Fruit fly (Drosophila melanogaster) whole organism, prepupa: ENCODE results near the gene Adck5.

Source experiments
- CG11294 ChIP-seq: fragments of 200-800 bp; sonication (Bioruptor generic); IDR thresholded peaks from 2 replicates; pipeline ENCODE4 v1.3.6; 2022; ENCODE audit warnings: missing biosample characterization, missing genetic modification characterization
- CG11762 ChIP-seq: fragments of 200-800 bp; sonication (Bioruptor generic); optimal IDR thresholded peaks from 3 replicates; lab custom pipeline; 2016; ENCODE audit warnings: missing biosample characterization, missing genetic modification characterization; ENCODE audit not compliant: insufficient read depth
- CG11902 ChIP-seq: fragments of 200-800 bp; sonication (Bioruptor generic); optimal IDR thresholded peaks from 3 replicates; lab custom pipeline; 2016; ENCODE audit warnings: missing biosample characterization, missing genetic modification characterization
- CG15336 ChIP-seq: fragments of 200-800 bp; sonication (Bioruptor generic); IDR thresholded peaks from 2 replicates; pipeline ENCODE4 v1.3.6; 2022; ENCODE audit warnings: missing biosample characterization, missing genetic modification characterization
- CG1621 ChIP-seq: fragments of 200-800 bp; sonication (Bioruptor generic); optimal IDR thresholded peaks from 3 replicates; lab custom pipeline; 2018; ENCODE audit warnings: missing biosample characterization, mild to moderate bottlenecking, missing genetic modification characterization
- CG34406 ChIP-seq: fragments of 200-800 bp; sonication (Bioruptor generic); optimal IDR thresholded peaks from 3 replicates; lab custom pipeline; 2016; ENCODE audit warnings: missing biosample characterization, missing genetic modification characterization
- CG6276 ChIP-seq: fragments of 200-800 bp; sonication (Bioruptor generic); optimal IDR thresholded peaks from 2 replicates; lab custom pipeline; 2017; ENCODE audit warnings: missing biosample characterization, mild to moderate bottlenecking, missing genetic modification characterization
- CG6808 ChIP-seq: fragments of 200-800 bp; sonication (Bioruptor generic); optimal IDR thresholded peaks from 3 replicates; lab custom pipeline; 2017; ENCODE audit warnings: missing biosample characterization, missing genetic modification characterization, mild to moderate bottlenecking, moderate library complexity, missing genetic modification reagents
- CG6854 ChIP-seq: fragments of 200-800 bp; sonication (Bioruptor generic); optimal IDR thresholded peaks from 2 replicates; lab custom pipeline; 2017; ENCODE audit warnings: missing biosample characterization, mild to moderate bottlenecking, missing genetic modification characterization
- CG8319 ChIP-seq: fragments of 200-800 bp; sonication (Bioruptor generic); optimal IDR thresholded peaks from 3 replicates; lab custom pipeline; 2016; ENCODE audit warnings: missing biosample characterization, missing genetic modification characterization
- CG9139 ChIP-seq: fragments of 200-800 bp; sonication (Bioruptor generic); optimal IDR thresholded peaks from 3 replicates; lab custom pipeline; 2017; ENCODE audit warnings: missing biosample characterization, mild to moderate bottlenecking, missing genetic modification characterization
- Eip78C ChIP-seq: fragments of 200-800 bp; sonication (Bioruptor generic); peaks from one replicate; lab custom pipeline; 2016; ENCODE audit warnings: missing biosample characterization, missing genetic modification characterization
- Eip93F ChIP-seq: fragments of 200-800 bp; sonication (Bioruptor generic); optimal IDR thresholded peaks from 2 replicates; lab custom pipeline; 2016; ENCODE audit warnings: missing biosample characterization, mild to moderate bottlenecking, missing genetic modification characterization
- Ets21C ChIP-seq: fragments of 200-800 bp; sonication (Bioruptor generic); optimal IDR thresholded peaks from 3 replicates; lab custom pipeline; 2016; ENCODE audit warnings: missing biosample characterization, missing genetic modification characterization
- Ets96B ChIP-seq: fragments of 200-800 bp; optimal IDR thresholded peaks from 2 replicates; lab custom pipeline; 2019; ENCODE audit warnings: missing biosample characterization, mild to moderate bottlenecking, missing genetic modification characterization, moderate library complexity
- Gug ChIP-seq: fragments of 200-800 bp; sonication (Bioruptor generic); IDR thresholded peaks from 2 replicates; pipeline ENCODE4 v1.3.6; 2022; ENCODE audit warnings: missing biosample characterization, missing genetic modification characterization
- Hr38 ChIP-seq: sonication (Bioruptor generic); optimal IDR thresholded peaks from 2 replicates; lab custom pipeline; 2016; ENCODE audit warnings: missing biosample characterization, missing genetic modification characterization
- Hr4 ChIP-seq: fragments of 200-800 bp; sonication (Bioruptor generic); optimal IDR thresholded peaks from 3 replicates; lab custom pipeline; 2016; ENCODE audit warnings: missing biosample characterization, missing genetic modification characterization
- Lpt ChIP-seq: fragments of 200-800 bp; sonication (Bioruptor generic); optimal IDR thresholded peaks from 3 replicates; lab custom pipeline; 2016; ENCODE audit warnings: missing biosample characterization, missing genetic modification characterization
- Met ChIP-seq: fragments of 200-800 bp; sonication (Bioruptor generic); optimal IDR thresholded peaks from 3 replicates; lab custom pipeline; 2016; ENCODE audit warnings: missing biosample characterization, missing genetic modification characterization
- Smox ChIP-seq: fragments of 200-800 bp; sonication (Bioruptor generic); optimal IDR thresholded peaks from 3 replicates; lab custom pipeline; 2016; ENCODE audit warnings: missing biosample characterization, missing genetic modification characterization
- Sox15 ChIP-seq: fragments of 200-800 bp; sonication (Bioruptor generic); optimal IDR thresholded peaks from 3 replicates; lab custom pipeline; 2016; ENCODE audit warnings: missing biosample characterization, missing genetic modification characterization
- achi ChIP-seq: fragments of 200-800 bp; sonication (Bioruptor generic); optimal IDR thresholded peaks from 3 replicates; lab custom pipeline; 2016; ENCODE audit warnings: missing biosample characterization, missing genetic modification characterization
- cyc ChIP-seq: fragments of 200-800 bp; sonication (Bioruptor generic); optimal IDR thresholded peaks from 3 replicates; lab custom pipeline; 2016; ENCODE audit warnings: missing biosample characterization, missing genetic modification characterization
- dsx ChIP-seq: fragments of 200-800 bp; optimal IDR thresholded peaks from 3 replicates; lab custom pipeline; 2019; ENCODE audit warnings: missing biosample characterization, mild to moderate bottlenecking, missing genetic modification characterization, moderate library complexity; ENCODE audit not compliant: poor library complexity, severe bottlenecking
- esn ChIP-seq: fragments of 200-800 bp; sonication (Bioruptor generic); optimal IDR thresholded peaks from 2 replicates; lab custom pipeline; 2016; ENCODE audit warnings: missing biosample characterization, mild to moderate bottlenecking, missing genetic modification characterization, moderate library complexity
- fkh ChIP-seq: fragments of 200-800 bp; sonication (Bioruptor generic); optimal IDR thresholded peaks from 3 replicates; lab custom pipeline; 2017; ENCODE audit warnings: missing biosample characterization, mild to moderate bottlenecking, missing genetic modification characterization, moderate library complexity
- net ChIP-seq: fragments of 200-800 bp; sonication (Bioruptor generic); optimal IDR thresholded peaks from 3 replicates; lab custom pipeline; 2016; ENCODE audit warnings: missing biosample characterization, missing genetic modification characterization
- pdm3 ChIP-seq: fragments of 200-800 bp; sonication (Bioruptor generic); optimal IDR thresholded peaks from 3 replicates; lab custom pipeline; 2016; ENCODE audit warnings: missing biosample characterization, missing genetic modification characterization
- spab ChIP-seq: fragments of 200-800 bp; sonication (Bioruptor generic); optimal IDR thresholded peaks from 2 replicates; lab custom pipeline; 2017; ENCODE audit warnings: missing biosample characterization, mild to moderate bottlenecking, missing genetic modification characterization, missing genetic modification reagents
- ss ChIP-seq, 2 experiments: fragments of 200-800 bp; sonication (Bioruptor generic); optimal IDR thresholded peaks; 2 replicates in 1 of 2; 3 replicates in 1 of 2; lab custom pipeline; 2017 to 2018; ENCODE audit warnings: mild to moderate bottlenecking in 2 of 2, missing biosample characterization in 2 of 2, missing genetic modification characterization in 2 of 2, moderate library complexity in 1 of 2
- topi ChIP-seq: fragments of 200-800 bp; sonication (Bioruptor generic); optimal IDR thresholded peaks from 3 replicates; lab custom pipeline; 2016; ENCODE audit warnings: missing biosample characterization, missing genetic modification characterization
- vri ChIP-seq: fragments of 200-800 bp; sonication (Bioruptor generic); optimal IDR thresholded peaks from 3 replicates; lab custom pipeline; 2016; ENCODE audit warnings: missing biosample characterization, mild to moderate bottlenecking, missing genetic modification characterization

Adck5 gene

DNA sequence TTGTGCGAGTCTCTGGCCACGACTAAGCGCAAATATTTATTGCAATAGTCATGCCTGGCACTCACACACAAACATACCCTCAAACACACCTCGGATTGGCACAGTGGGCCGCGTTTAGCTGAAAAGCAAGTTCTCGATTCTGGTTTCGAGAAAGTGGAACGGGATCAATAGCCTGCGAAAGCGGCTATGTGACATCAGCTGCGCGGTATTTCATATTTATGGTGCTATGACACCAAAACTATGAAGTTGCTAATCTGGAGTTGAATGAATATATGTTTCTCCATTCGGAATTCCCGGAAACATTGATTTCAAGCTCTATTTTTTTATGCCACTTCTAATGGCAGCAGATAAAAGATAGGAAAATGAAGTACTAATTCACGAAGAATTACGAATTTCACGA, 48.3 kb downstream of the Adck5 start (continued):
- TF ChIP-seq CG9139 (GFP tag; lab: Kevin White, UChicago) = no peak
- TF ChIP-seq CG6808 (GFP tag; lab: Kevin White, UChicago) = no peak
- TF ChIP-seq Ets21C (GFP tag; lab: Kevin White, UChicago) = no peak
- no peak for TF ChIP-seq ss (GFP tag; optimal IDR thresholded peaks at IDR 0.05; lab: Kevin White, UChicago)
- no peak for TF ChIP-seq Sox15 (GFP tag; lab: Kevin White, UChicago)
- no peak for TF ChIP-seq Met (GFP tag; lab: Kevin White, UChicago)
- TF ChIP-seq achi (GFP tag; lab: Kevin White, UChicago) = no peak
- no peak for TF ChIP-seq topi
- no peak for TF ChIP-seq CG1621
- TF ChIP-seq Eip78C (GFP tag; lab: Kevin White, UChicago) = peak; percentile 56
- no peak for TF ChIP-seq cyc
- TF ChIP-seq fkh (GFP tag; lab: Kevin White, UChicago) = no peak
- no peak for TF ChIP-seq net (GFP tag; lab: Kevin White, UChicago)
- no peak for TF ChIP-seq CG8319
- TF ChIP-seq Hr4 (GFP tag; lab: Kevin White, UChicago) = peak; percentile 11
- peak; percentile 40 for TF ChIP-seq CG6276 (GFP tag; lab: Kevin White, UChicago)
- no peak for TF ChIP-seq spab (GFP tag; lab: Kevin White, UChicago)
- TF ChIP-seq esn = no peak
- TF ChIP-seq pdm3 (GFP tag; lab: Kevin White, UChicago) = peak; percentile 28
- TF ChIP-seq CG34406 (GFP tag; lab: Kevin White, UChicago) = no peak
- TF ChIP-seq Ets96B (tag; lab: Kevin White, UChicago) = no peak

DNA sequence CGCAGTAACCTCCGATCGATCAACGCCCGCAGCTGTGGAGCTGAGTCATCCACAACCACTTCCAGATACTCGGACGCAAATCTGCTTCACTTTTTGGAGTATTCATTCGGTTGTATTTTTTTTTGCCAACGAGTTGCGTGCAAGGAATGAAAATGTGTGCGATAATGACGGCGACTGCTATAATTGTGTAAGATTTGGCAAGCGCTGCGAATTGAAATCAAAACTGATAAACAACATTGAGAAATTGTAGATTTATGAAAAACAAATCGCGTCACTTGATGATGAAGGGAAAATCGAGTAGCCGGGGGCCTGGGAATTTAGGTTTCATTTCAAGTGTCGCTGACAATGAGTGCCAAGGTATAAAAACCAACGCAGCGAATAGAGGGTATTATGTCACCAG, 49.3 kb downstream of the Adck5 start:
- TF ChIP-seq CG15336 (GFP tag; lab: Robert Waterston, UW) = no peak
- TF ChIP-seq vri (GFP tag; lab: Kevin White, UChicago) = peak; percentile 94
- no peak for TF ChIP-seq CG11294 (GFP tag; lab: Robert Waterston, UW)
- TF ChIP-seq Ets21C (GFP tag; lab: Kevin White, UChicago) = no peak
- TF ChIP-seq Gug = no peak
- no peak for TF ChIP-seq net (GFP tag; lab: Kevin White, UChicago)
- TF ChIP-seq Smox (GFP tag; lab: Kevin White, UChicago) = no peak
- TF ChIP-seq Lpt = no peak
- TF ChIP-seq CG34406 (GFP tag; lab: Kevin White, UChicago) = no peak
- no peak for TF ChIP-seq CG11762
- no peak for TF ChIP-seq Met (GFP tag; lab: Kevin White, UChicago)
- TF ChIP-seq CG11902 = no peak
- no peak for TF ChIP-seq Hr4 (GFP tag; lab: Kevin White, UChicago)
- TF ChIP-seq ss (GFP tag; optimal IDR thresholded peaks at IDR 0.05; lab: Kevin White, UChicago) = no peak
- no peak for TF ChIP-seq esn
- no peak for TF ChIP-seq Hr38
- peak; percentile 56 for TF ChIP-seq Eip93F (GFP tag; lab: Kevin White, UChicago)
- no peak for TF ChIP-seq CG8319
- TF ChIP-seq dsx (GFP tag; lab: Kevin White, UChicago) = no peak
- TF ChIP-seq Ets96B (tag; lab: Kevin White, UChicago) = no peak
- TF ChIP-seq CG6854 (GFP tag; lab: Kevin White, UChicago) = peak; percentile 13
